Worm (Caenorhabditis elegans): ENCODE results near the gene C02B4.3.

DNA sequence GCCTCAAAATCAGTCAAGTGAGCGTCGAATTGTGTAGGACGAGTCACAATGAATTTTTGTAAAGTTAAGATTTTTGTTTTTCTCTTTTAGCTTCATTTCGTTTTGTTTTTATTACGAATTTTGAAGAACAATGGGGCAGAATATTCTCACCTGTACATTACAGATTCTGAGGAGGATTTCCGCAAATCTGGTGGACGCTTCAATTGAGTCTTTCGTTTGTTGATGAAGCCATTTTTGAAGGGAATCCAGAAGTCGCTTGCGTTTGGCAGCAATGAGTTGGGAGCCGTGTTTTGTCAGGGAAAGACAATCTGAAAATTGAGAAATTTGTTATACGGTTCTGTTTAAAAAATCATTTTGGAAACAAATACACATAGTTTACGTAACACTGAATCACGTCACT, 4.8 kb upstream of the C02B4.3 start:
- TF ChIP-seq him-1 (tag; optimal IDR thresholded peaks at IDR 0.05) (no peak), W03F9.2 (tag; optimal IDR thresholded peaks at IDR 0.05) (no peak), dao-5 (tag; optimal IDR thresholded peaks at IDR 0.05) (no peak)
